Worm (Caenorhabditis elegans): ENCODE measurements around the gene C33G3.6.

Gene C33G3.6

ce11 chrX:14101986-14102385, 17.9 kb upstream of the C33G3.6 start, which contains the start of gene F16B12.6 (continued):
- no peak for TF ChIP-seq ztf-6 (GFP tag; IDR thresholded peaks at IDR 0.05)
- peak in 1 of 2 experiments; percentile 5 for TF ChIP-seq let-607 (tag; optimal IDR thresholded peaks at IDR 0.05)
- TF ChIP-seq attf-3 (GFP tag; conservative IDR thresholded peaks at IDR 0.05): no peak
- peak; percentile 92 for TF ChIP-seq attf-5 (GFP tag; optimal IDR thresholded peaks at IDR 0.05)
- TF ChIP-seq F33H1.4 (GFP tag; IDR thresholded peaks at IDR 0.05): no peak
- no peak for TF ChIP-seq die-1 (tag; optimal IDR thresholded peaks at IDR 0.05)
- TF ChIP-seq rec-8 (tag; optimal IDR thresholded peaks at IDR 0.05): no peak
- TF ChIP-seq ztf-18 (tag; optimal IDR thresholded peaks at IDR 0.05): peak; percentile 37
- TF ChIP-seq madf-10 (tag; optimal IDR thresholded peaks at IDR 0.05): peak; percentile 31
- no peak for TF ChIP-seq chd-7 (tag; optimal IDR thresholded peaks at IDR 0.05)
- no peak for TF ChIP-seq F52B5.7 (tag; optimal IDR thresholded peaks at IDR 0.05)
- TF ChIP-seq atf-7 (tag; optimal IDR thresholded peaks at IDR 0.05): no peak
- TF ChIP-seq Y95B8A.8 (GFP tag; IDR thresholded peaks at IDR 0.05): no peak
- no peak for TF ChIP-seq B0035.1 (tag; optimal IDR thresholded peaks at IDR 0.05)
- no peak for TF ChIP-seq gei-17 (GFP tag; optimal IDR thresholded peaks at IDR 0.05)
- TF ChIP-seq F10E7.11 (tag; optimal IDR thresholded peaks at IDR 0.05): no peak
- TF ChIP-seq ccch-3 (GFP tag; optimal IDR thresholded peaks at IDR 0.05): no peak
- no peak for TF ChIP-seq zim-3 (tag; optimal IDR thresholded peaks at IDR 0.05)
- no peak for TF ChIP-seq ceh-91 (GFP tag; IDR thresholded peaks at IDR 0.05)
- no peak for TF ChIP-seq Y67H2A.10 (GFP tag; conservative IDR thresholded peaks at IDR 0.05)
- no peak for TF ChIP-seq lin-26 (GFP tag; IDR thresholded peaks at IDR 0.05)
- TF ChIP-seq unc-130 (GFP tag; optimal IDR thresholded peaks at IDR 0.05): no peak
- no peak for TF ChIP-seq F37B4.10 (GFP tag; IDR thresholded peaks at IDR 0.05)
- no peak for TF ChIP-seq B0261.1 (tag; optimal IDR thresholded peaks at IDR 0.05)
- TF ChIP-seq nhr-27 (tag; optimal IDR thresholded peaks at IDR 0.05): no peak
- TF ChIP-seq cebp-1 (GFP tag; IDR thresholded peaks at IDR 0.05): no peak
- TF ChIP-seq cebp-1 (tag; optimal IDR thresholded peaks at IDR 0.05): no peak
- no peak for TF ChIP-seq mes-4 (tag; optimal IDR thresholded peaks at IDR 0.05)
- no peak for TF ChIP-seq sdz-38 (tag; optimal IDR thresholded peaks at IDR 0.05)
- no peak for TF ChIP-seq Y79H2A.3 (GFP tag; conservative IDR thresholded peaks at IDR 0.05)
- no peak for TF ChIP-seq lir-1 (GFP tag; conservative IDR thresholded peaks at IDR 0.05)
- TF ChIP-seq ztf-28 (GFP tag; IDR thresholded peaks at IDR 0.05): no peak
- no peak for TF ChIP-seq F23B12.7 (tag; optimal IDR thresholded peaks at IDR 0.05; ENCODE audit: insufficient read depth)
- TF ChIP-seq somi-1 (GFP tag; optimal IDR thresholded peaks at IDR 0.05): no peak
- TF ChIP-seq attf-6 (GFP tag; IDR thresholded peaks at IDR 0.05): no peak
- TF ChIP-seq hlh-12 (tag; optimal IDR thresholded peaks at IDR 0.05): no peak
- TF ChIP-seq repo-1 (tag; optimal IDR thresholded peaks at IDR 0.05): peak; percentile 17
- TF ChIP-seq athp-1 (tag; optimal IDR thresholded peaks at IDR 0.05): no peak
- TF ChIP-seq aptf-2 (GFP tag; conservative IDR thresholded peaks at IDR 0.05): no peak
- TF ChIP-seq efl-1 (GFP tag; optimal IDR thresholded peaks at IDR 0.05): peak; percentile 61
- no peak for TF ChIP-seq him-1 (tag; optimal IDR thresholded peaks at IDR 0.05)
- 0 out of 2 replicates have a peak, but pooled peaks have one; percentile 32 for TF ChIP-seq Y56A3A.18 (GFP tag; IDR thresholded peaks at IDR 0.05)
- no peak for TF ChIP-seq ceh-79 (tag; optimal IDR thresholded peaks at IDR 0.05)
- TF ChIP-seq madf-8 (GFP tag; conservative IDR thresholded peaks at IDR 0.05): no peak
- peak; percentile 43; the same call in 1 of the 2 replicates for TF ChIP-seq madf-6 (GFP tag; IDR thresholded peaks at IDR 0.05)
- TF ChIP-seq akir-1 (GFP tag; optimal IDR thresholded peaks at IDR 0.05): no peak
- peak; percentile 90 for TF ChIP-seq mcd-1 (GFP tag; IDR thresholded peaks at IDR 0.05)
- no peak for TF ChIP-seq F22D6.2 (tag; optimal IDR thresholded peaks at IDR 0.05)
- TF ChIP-seq C17E4.6 (GFP tag; IDR thresholded peaks at IDR 0.05): no peak
- TF ChIP-seq pha-4 (tag; optimal IDR thresholded peaks at IDR 0.05): no peak
